Fruit fly (Drosophila melanogaster): ENCODE data around the gene Ubc2.

Gene Ubc2

DNA sequence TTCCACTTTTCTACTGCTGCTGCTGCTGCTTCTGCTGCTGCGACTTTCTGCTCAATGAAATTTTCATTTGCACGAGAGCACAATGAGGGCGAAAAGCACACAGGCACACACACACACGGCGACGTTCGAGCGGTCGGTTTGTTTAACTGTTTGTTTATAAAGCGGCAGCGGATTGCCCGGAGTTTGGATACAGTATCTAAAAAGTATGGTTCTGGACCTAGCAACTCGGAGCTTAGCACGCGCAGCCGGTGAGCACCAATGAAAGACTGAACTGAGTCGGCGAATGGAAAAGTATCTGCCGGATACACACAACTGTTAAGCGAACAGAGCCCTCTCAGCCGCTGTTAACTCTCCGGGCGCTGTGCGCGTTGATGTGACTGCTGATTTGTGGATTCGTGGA, 11.8 kb downstream of the Ubc2 start, which contains the start of gene CG17124 (continued):
- TF ChIP-seq ss (GFP tag; optimal IDR thresholded peaks at IDR 0.05) (peak; percentile 48 to 68), Gug (GFP tag; IDR thresholded peaks at IDR 0.05) (0 out of 2 replicates have a peak, but pooled peaks have one; percentile 11), CG11294 (GFP tag; IDR thresholded peaks at IDR 0.05) (no peak), CG6854 (GFP tag; optimal IDR thresholded peaks at IDR 0.05) (peak; percentile 48), Smox (GFP tag; optimal IDR thresholded peaks at IDR 0.05) (no peak), lz (GFP tag; optimal IDR thresholded peaks at IDR 0.05) (no peak), topi (GFP tag; optimal IDR thresholded peaks at IDR 0.05) (no peak), CG10631 (GFP tag; optimal IDR thresholded peaks at IDR 0.05) (no peak), CG11762 (GFP tag; optimal IDR thresholded peaks at IDR 0.05; ENCODE audit: insufficient read depth) (no peak), Sox102F (GFP tag; optimal IDR thresholded peaks at IDR 0.05) (no peak), CG10669 (GFP tag; optimal IDR thresholded peaks at IDR 0.05) (peak; percentile 1), CG3919 (GFP tag; optimal IDR thresholded peaks at IDR 0.05) (peak; percentile 63), fd59A (GFP tag; optimal IDR thresholded peaks at IDR 0.05) (no peak), fkh (GFP tag; optimal IDR thresholded peaks at IDR 0.05) (peak; percentile 91), CG9139 (GFP tag; optimal IDR thresholded peaks at IDR 0.05) (peak; percentile 53), CG1621 (tag; optimal IDR thresholded peaks at IDR 0.05) (peak; percentile 87), CG32006 (GFP tag; optimal IDR thresholded peaks at IDR 0.05) (no peak), eg (GFP tag; IDR thresholded peaks at IDR 0.05) (peak; percentile 74; the same call in 2 of the 3 replicates), CG8119 (GFP tag; IDR thresholded peaks at IDR 0.05) (peak; percentile 53; the same call in 2 of the 3 replicates), CG8319 (GFP tag; optimal IDR thresholded peaks at IDR 0.05) (no peak), Hr38 (GFP tag; optimal IDR thresholded peaks at IDR 0.05) (no peak), Hr4 (GFP tag; optimal IDR thresholded peaks at IDR 0.05) (no peak), Sox14 (GFP tag; optimal IDR thresholded peaks at IDR 0.05) (peak; percentile 17), OdsH (GFP tag; optimal IDR thresholded peaks at IDR 0.05) (no peak), CG3032 (tag; optimal IDR thresholded peaks at IDR 0.05) (no peak), Eip75B (GFP tag; optimal IDR thresholded peaks at IDR 0.05) (peak; percentile 21), cyc (GFP tag; optimal IDR thresholded peaks at IDR 0.05) (no peak), Sox15 (GFP tag; optimal IDR thresholded peaks at IDR 0.05) (no peak)

DNA sequence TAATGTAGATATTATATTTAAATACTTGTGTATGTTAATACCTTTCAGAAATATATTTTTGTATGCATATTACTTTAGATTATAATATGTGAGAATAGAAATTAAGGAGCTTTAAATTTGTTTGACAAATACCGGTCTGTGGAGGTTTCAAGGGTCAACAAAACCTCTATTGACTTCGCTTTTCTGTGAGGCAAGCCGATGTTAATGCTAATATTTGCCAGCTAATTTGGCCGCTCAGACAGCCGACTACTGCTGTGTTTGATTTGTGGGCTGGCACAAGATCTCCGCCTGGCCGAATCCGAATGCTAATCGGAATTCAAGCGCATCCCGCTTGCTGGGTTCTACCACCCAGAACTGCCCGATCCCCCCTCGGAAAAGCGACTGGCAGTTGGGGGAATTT, 13.2 kb downstream of the Ubc2 start:
- TF ChIP-seq fkh (GFP tag; optimal IDR thresholded peaks at IDR 0.05) (peak; percentile 84), svp (GFP tag) (peak; percentile 16), CG7368 (GFP tag; optimal IDR thresholded peaks at IDR 0.05) (no peak)

- no peak for TF ChIP-seq fkh (GFP tag; optimal IDR thresholded peaks at IDR 0.05)
- no peak for TF ChIP-seq CG9139 (GFP tag; optimal IDR thresholded peaks at IDR 0.05)
- TF ChIP-seq CG3032 (tag; optimal IDR thresholded peaks at IDR 0.05) = no peak
- TF ChIP-seq CG6854 (GFP tag; optimal IDR thresholded peaks at IDR 0.05) = no peak
- TF ChIP-seq Ets21C (GFP tag; optimal IDR thresholded peaks at IDR 0.05) = no peak
- no peak for TF ChIP-seq CG6163 (GFP tag; IDR thresholded peaks at IDR 0.05)
- no peak for TF ChIP-seq pdm3 (GFP tag; optimal IDR thresholded peaks at IDR 0.05)
Observed at dm6 chr2L:10753618-10754017, 14.2 kb downstream of the Ubc2 start.

DNA sequence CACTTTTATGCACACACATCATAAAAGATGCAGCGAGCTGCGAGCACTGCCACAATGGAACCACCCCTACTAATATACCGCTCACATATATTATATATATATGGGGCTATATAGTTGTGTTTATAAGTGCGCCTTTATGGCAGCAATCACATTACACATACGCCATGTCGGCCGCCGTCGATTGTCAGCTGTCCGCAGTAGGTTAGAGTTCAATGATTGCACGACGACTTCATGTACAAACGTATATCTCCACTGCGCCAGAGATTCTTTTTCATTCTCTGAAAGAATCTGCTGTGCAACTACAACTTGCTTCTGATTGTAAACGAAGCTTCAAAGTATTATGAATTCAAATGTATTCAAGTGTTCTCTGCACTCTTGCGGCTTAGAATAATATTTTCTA, 15.1 kb downstream of the Ubc2 start:
- TF ChIP-seq Eip93F (GFP tag; optimal IDR thresholded peaks at IDR 0.05) = no peak
- TF ChIP-seq CG6163 (GFP tag; IDR thresholded peaks at IDR 0.05) = no peak
- TF ChIP-seq dsx (GFP tag; optimal IDR thresholded peaks at IDR 0.05; ENCODE audit: poor library complexity, severe bottlenecking) = no peak
- TF ChIP-seq Hr4 (GFP tag; optimal IDR thresholded peaks at IDR 0.05) = no peak
- TF ChIP-seq CG32006 (GFP tag; optimal IDR thresholded peaks at IDR 0.05) = peak; percentile 10
- peak; percentile 33 for TF ChIP-seq Eip78C (GFP tag)
- no peak for TF ChIP-seq Sox15 (GFP tag; optimal IDR thresholded peaks at IDR 0.05)
- TF ChIP-seq Sox102F (GFP tag; optimal IDR thresholded peaks at IDR 0.05) = no peak
- no peak for TF ChIP-seq CG34406 (GFP tag; optimal IDR thresholded peaks at IDR 0.05)
- no peak for TF ChIP-seq lz (GFP tag; optimal IDR thresholded peaks at IDR 0.05)
- no peak for TF ChIP-seq fd85E (GFP tag; optimal IDR thresholded peaks at IDR 0.05)
- no peak for TF ChIP-seq Smox (GFP tag; optimal IDR thresholded peaks at IDR 0.05)
- no peak for TF ChIP-seq achi (GFP tag; optimal IDR thresholded peaks at IDR 0.05)
- TF ChIP-seq CG6276 (GFP tag; optimal IDR thresholded peaks at IDR 0.05) = peak; percentile 21
- peak; percentile 91 for TF ChIP-seq svp (GFP tag)
